Fruit fly (Drosophila melanogaster): ENCODE results near the gene CG14135.

dm6 chr3L:11704902-11705546, 13.7 kb downstream of the CG14135 start:
- TF ChIP-seq psq (optimal IDR thresholded peaks at IDR 0.05): no peak
- TF ChIP-seq CG8478 (optimal IDR thresholded peaks at IDR 0.05): no peak
- no peak for TF ChIP-seq EcR (GFP tag; optimal IDR thresholded peaks at IDR 0.05)
- TF ChIP-seq pan (optimal IDR thresholded peaks at IDR 0.05): no peak

Measured in whole organism.